Worm (Caenorhabditis elegans) whole organism, L4/young adult: Measurements from ENCODE around the gene algn-11.

Source experiments
- dao-5 ChIP-seq: sonication (generic microtip); optimal IDR thresholded peaks from 2 replicates; lab custom pipeline; 2016; ENCODE audit warnings: missing genotype, missing genetic modification characterization, moderate library complexity, missing compliant biosample characterization
- him-1 ChIP-seq: sonication (generic microtip); optimal IDR thresholded peaks from 2 replicates; lab custom pipeline; 2016; ENCODE audit warnings: missing genotype, missing genetic modification reagents, missing genetic modification characterization, missing compliant biosample characterization

DNA sequence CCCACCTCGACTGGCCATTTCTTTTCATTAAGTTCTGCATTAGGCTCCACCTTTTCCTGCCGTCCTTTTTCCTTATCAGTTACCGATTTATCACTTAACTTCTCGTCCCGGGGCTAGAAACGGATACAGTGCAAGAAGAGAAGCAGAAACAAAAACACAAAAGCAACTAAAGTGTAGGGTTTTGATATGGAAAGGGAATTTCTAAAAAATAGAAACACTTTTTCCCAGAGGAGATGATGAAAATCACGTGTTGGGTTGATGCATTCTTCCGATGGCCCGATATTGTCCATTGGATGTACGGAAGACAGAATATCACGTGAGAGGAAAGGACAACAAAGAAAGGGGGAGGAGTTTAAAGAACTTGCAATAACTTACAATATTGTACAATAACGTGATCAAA lies 17.5 kb downstream of the algn-11 start:
- TF ChIP-seq him-1 (no peak), dao-5 (no peak)
